Fruit fly (Drosophila melanogaster) whole organism, embryonic: ENCODE data around the gene CG43400.
A peak's percentile ranks its signal among the peaks of the same experiment; 100 is the strongest.

Experiments used
- CG10565 ChIP-seq: fragments of 200-800 bp; sonication (Bioruptor generic); optimal IDR thresholded peaks from 3 replicates; lab custom pipeline; 2016; ENCODE audit warnings: missing biosample characterization, mild to moderate bottlenecking, missing genetic modification characterization
- CG10654 ChIP-seq: fragments of 200-800 bp; sonication (Bioruptor generic); optimal IDR thresholded peaks from 2 replicates; lab custom pipeline; 2016; ENCODE audit warnings: missing biosample characterization, missing genetic modification characterization
- CG10979 ChIP-seq: fragments of 200-800 bp; sonication (Bioruptor generic); optimal IDR thresholded peaks from 2 replicates; lab custom pipeline; 2018; ENCODE audit warnings: missing biosample characterization, mild to moderate bottlenecking, missing genetic modification characterization, moderate library complexity
- CG11247 ChIP-seq: fragments of 200-800 bp; sonication (Bioruptor generic); IDR thresholded peaks from 2 replicates; pipeline ENCODE4 v1.3.6; 2022; ENCODE audit warnings: missing biosample characterization, missing genetic modification characterization
- CG13123 ChIP-seq: fragments of 200-800 bp; sonication (Bioruptor generic); optimal IDR thresholded peaks from 2 replicates; lab custom pipeline; 2016; ENCODE audit warnings: missing biosample characterization, missing genetic modification characterization
- CG13287 ChIP-seq: fragments of 200-800 bp; sonication (Bioruptor generic); IDR thresholded peaks from 2 replicates; pipeline ENCODE4 v1.3.6; 2022; ENCODE audit warnings: missing biosample characterization, missing genetic modification characterization; ENCODE audit not compliant: partially characterized antibody
- CG16815 ChIP-seq: fragments of 200-800 bp; sonication (Bioruptor generic); optimal IDR thresholded peaks from 3 replicates; lab custom pipeline; 2017; ENCODE audit warnings: missing biosample characterization, mild to moderate bottlenecking, missing genetic modification characterization
- CG17328 ChIP-seq: fragments of 200-800 bp; sonication (Bioruptor generic); IDR thresholded peaks from 2 replicates; pipeline ENCODE4 v1.3.6; 2022; ENCODE audit warnings: missing biosample characterization, missing genetic modification characterization
- CG2116 ChIP-seq: fragments of 200-800 bp; sonication (Bioruptor generic); optimal IDR thresholded peaks from 3 replicates; lab custom pipeline; 2018; ENCODE audit warnings: missing biosample characterization, mild to moderate bottlenecking, missing genetic modification characterization
- CG30403 ChIP-seq: fragments of 200-800 bp; sonication (Bioruptor generic); optimal IDR thresholded peaks from 3 replicates; lab custom pipeline; 2016; ENCODE audit warnings: missing biosample characterization, missing genetic modification characterization
- CG31224 ChIP-seq: fragments of 200-800 bp; sonication (Bioruptor generic); IDR thresholded peaks from 2 replicates; pipeline ENCODE4 v1.3.6; 2022; ENCODE audit warnings: missing biosample characterization, missing genetic modification characterization
- CG31441 ChIP-seq: fragments of 200-800 bp; sonication (Bioruptor generic); IDR thresholded peaks from 2 replicates; pipeline ENCODE4 v1.3.6; 2022; ENCODE audit warnings: missing biosample characterization, missing genetic modification characterization
- CG3281 ChIP-seq: fragments of 200-800 bp; sonication (Bioruptor generic); optimal IDR thresholded peaks from 3 replicates; lab custom pipeline; 2017; ENCODE audit warnings: missing biosample characterization, mild to moderate bottlenecking, missing genetic modification characterization
- CG34376 ChIP-seq: fragments of 200-800 bp; sonication (Bioruptor generic); optimal IDR thresholded peaks from 2 replicates; lab custom pipeline; 2018; ENCODE audit warnings: missing biosample characterization, mild to moderate bottlenecking, missing genetic modification characterization
- CG3995 ChIP-seq: fragments of 200-800 bp; sonication (Bioruptor generic); optimal IDR thresholded peaks from 3 replicates; lab custom pipeline; 2016; ENCODE audit warnings: missing biosample characterization, missing genetic modification characterization
- CG4328 ChIP-seq: fragments of 200-800 bp; sonication (Bioruptor generic); optimal IDR thresholded peaks from 3 replicates; lab custom pipeline; 2017; ENCODE audit warnings: missing biosample characterization, missing genetic modification reagents, missing genetic modification characterization
- CG4707 ChIP-seq: fragments of 200-800 bp; sonication (Bioruptor generic); optimal IDR thresholded peaks from 2 replicates; lab custom pipeline; 2018; ENCODE audit warnings: missing biosample characterization, mild to moderate bottlenecking, missing genetic modification characterization, moderate library complexity
- CG8290 ChIP-seq, 3 experiments: fragments of 200-800 bp; sonication (Bioruptor generic); optimal IDR thresholded peaks; 2 replicates each; lab custom pipeline; 2016 to 2019; ENCODE audit warnings: missing biosample characterization in 3 of 3, missing genetic modification characterization in 3 of 3, mild to moderate bottlenecking in 2 of 3, moderate library complexity in 1 of 3
- CoRest ChIP-seq: fragments of 200-800 bp; sonication (Bioruptor generic); optimal IDR thresholded peaks from 3 replicates; lab custom pipeline; 2018; ENCODE audit warnings: missing biosample characterization, mild to moderate bottlenecking, missing genetic modification characterization, moderate library complexity
- Dip3 ChIP-seq: fragments of 200-800 bp; sonication (Bioruptor generic); optimal IDR thresholded peaks from 3 replicates; lab custom pipeline; 2016; ENCODE audit warnings: missing biosample characterization, missing genetic modification characterization
- Drgx ChIP-seq: fragments of 200-800 bp; sonication (Bioruptor generic); IDR thresholded peaks from 2 replicates; pipeline ENCODE4 v1.3.6; 2022; ENCODE audit warnings: missing biosample characterization, missing genetic modification characterization
- ERR ChIP-seq: fragments of 200-800 bp; sonication (Bioruptor generic); optimal IDR thresholded peaks from 2 replicates; lab custom pipeline; 2016; ENCODE audit warnings: missing biosample characterization, missing genetic modification characterization
- Gug ChIP-seq: fragments of 200-800 bp; sonication (Bioruptor generic); IDR thresholded peaks from 4 replicates; pipeline ENCODE4 v1.3.6; 2022; ENCODE audit warnings: missing biosample characterization, missing genetic modification characterization
- Hr3 ChIP-seq: fragments of 200-800 bp; sonication (Bioruptor generic); optimal IDR thresholded peaks from 3 replicates; lab custom pipeline; 2016; ENCODE audit warnings: missing biosample characterization, missing genetic modification characterization
- NK7.1 ChIP-seq: fragments of 200-800 bp; sonication (Bioruptor generic); optimal IDR thresholded peaks from 3 replicates; lab custom pipeline; 2016; ENCODE audit warnings: missing biosample characterization, missing genetic modification characterization
- Oli ChIP-seq: fragments of 200-800 bp; sonication (Bioruptor generic); optimal IDR thresholded peaks from 2 replicates; lab custom pipeline; 2018; ENCODE audit warnings: missing biosample characterization, mild to moderate bottlenecking, missing genetic modification characterization, moderate library complexity
- Rx ChIP-seq: fragments of 200-800 bp; sonication (Bioruptor generic); IDR thresholded peaks from 2 replicates; pipeline ENCODE4 v1.3.6; 2022; ENCODE audit warnings: missing biosample characterization, missing genetic modification characterization
- Sin3A ChIP-seq: fragments of >200 bp; optimal IDR thresholded peaks from 2 replicates; lab custom pipeline; 2018
- Stat92E ChIP-seq, 3 experiments: fragments of >200 bp in 2 of 3; fragments of 200-800 bp in 1 of 3; sonication (Bioruptor generic) in 1 of 3; optimal IDR thresholded peaks; 2 replicates each; lab custom pipeline; 2017 to 2019; ENCODE audit warnings: missing biosample characterization in 3 of 3, missing genetic modification characterization in 3 of 3, mild to moderate bottlenecking in 1 of 3, moderate library complexity in 1 of 3
- ab ChIP-seq: fragments of 200-800 bp; sonication (Bioruptor generic); optimal IDR thresholded peaks from 2 replicates; lab custom pipeline; 2016; ENCODE audit warnings: missing biosample characterization, missing genetic modification characterization
- chn ChIP-seq: fragments of 200-800 bp; sonication (Bioruptor generic); optimal IDR thresholded peaks from 2 replicates; lab custom pipeline; 2016; ENCODE audit warnings: missing biosample characterization, missing genetic modification characterization
- da ChIP-seq: fragments of 200-800 bp; sonication (Bioruptor generic); optimal IDR thresholded peaks from 2 replicates; lab custom pipeline; 2016; ENCODE audit warnings: missing biosample characterization, missing genetic modification characterization
- dmrt11E ChIP-seq: fragments of 200-800 bp; sonication (Bioruptor generic); optimal IDR thresholded peaks from 3 replicates; lab custom pipeline; 2018; ENCODE audit warnings: missing biosample characterization, mild to moderate bottlenecking, missing genetic modification characterization, moderate library complexity
- dpn ChIP-seq, 2 experiments: fragments of 200-800 bp; sonication (Bioruptor generic); optimal IDR thresholded peaks; 3 replicates each; lab custom pipeline; 2016; ENCODE audit warnings: missing biosample characterization in 2 of 2, missing genetic modification characterization in 2 of 2
- emc ChIP-seq: fragments of 200-800 bp; sonication (Bioruptor generic); optimal IDR thresholded peaks from 2 replicates; lab custom pipeline; 2016; ENCODE audit warnings: missing biosample characterization, missing genetic modification characterization
- fd3F ChIP-seq: fragments of 200-800 bp; sonication (Bioruptor generic); optimal IDR thresholded peaks from 2 replicates; lab custom pipeline; 2018; ENCODE audit warnings: missing biosample characterization, mild to moderate bottlenecking, missing genetic modification characterization, moderate library complexity
- gsb-n ChIP-seq: fragments of 200-800 bp; sonication (Bioruptor generic); optimal IDR thresholded peaks from 3 replicates; lab custom pipeline; 2018; ENCODE audit warnings: missing biosample characterization, mild to moderate bottlenecking, missing genetic modification characterization
- insv ChIP-seq, 2 experiments: fragments of 200-800 bp; sonication (Bioruptor generic); optimal IDR thresholded peaks; 3 replicates each; lab custom pipeline; 2016 to 2018; ENCODE audit warnings: missing biosample characterization in 2 of 2, missing genetic modification characterization in 2 of 2
- nau ChIP-seq: fragments of 200-800 bp; sonication (Bioruptor generic); optimal IDR thresholded peaks from 3 replicates; lab custom pipeline; 2017; ENCODE audit warnings: missing biosample characterization, mild to moderate bottlenecking, missing genetic modification characterization, missing genetic modification reagents
- nerfin-2 ChIP-seq: fragments of 200-800 bp; sonication (Bioruptor generic); IDR thresholded peaks from 2 replicates; pipeline ENCODE4 v1.3.6; 2022; ENCODE audit warnings: missing biosample characterization, missing genetic modification characterization; ENCODE audit not compliant: partially characterized antibody
- prd ChIP-seq, 3 experiments: fragments of >200 bp in 2 of 3; fragments of 200-800 bp in 1 of 3; sonication (Bioruptor generic) in 1 of 3; optimal IDR thresholded peaks in 2 of 3; IDR thresholded peaks in 1 of 3; 2 replicates in 2 of 3; 3 replicates in 1 of 3; pipeline versions ENCODE4 v1.3.6 to Lab custom; 2017 to 2022; ENCODE audit warnings: missing biosample characterization in 1 of 3, missing genetic modification characterization in 1 of 3
- row ChIP-seq: fragments of 200-800 bp; sonication (Bioruptor generic); IDR thresholded peaks from 3 replicates; pipeline ENCODE4 v1.3.6; 2022; ENCODE audit warnings: missing biosample characterization, missing genetic modification characterization
- sens-2 ChIP-seq: fragments of 200-800 bp; sonication (Bioruptor generic); IDR thresholded peaks from 2 replicates; pipeline ENCODE4 v1.3.6; 2022; ENCODE audit warnings: missing biosample characterization, missing genetic modification characterization
- so ChIP-seq: fragments of 200-800 bp; sonication (Bioruptor generic); IDR thresholded peaks from 3 replicates; pipeline ENCODE4 v1.3.6; 2022; ENCODE audit warnings: missing biosample characterization, missing genetic modification characterization
- tin ChIP-seq: fragments of 200-800 bp; sonication (Bioruptor generic); optimal IDR thresholded peaks from 3 replicates; lab custom pipeline; 2016; ENCODE audit warnings: missing biosample characterization, missing genetic modification characterization
- tio ChIP-seq: fragments of 200-800 bp; sonication (Bioruptor generic); optimal IDR thresholded peaks from 2 replicates; lab custom pipeline; 2017; ENCODE audit warnings: missing biosample characterization, missing genetic modification characterization, inconsistent platforms
- ttk ChIP-seq: fragments of 200-800 bp; sonication (Bioruptor generic); IDR thresholded peaks from 2 replicates; pipeline ENCODE4 v2.1.2; 2022; ENCODE audit warnings: missing biosample characterization, missing genetic modification characterization
- twi ChIP-seq: fragments of 200-800 bp; optimal IDR thresholded peaks from 2 replicates; lab custom pipeline; 2019; ENCODE audit warnings: missing biosample characterization, mild to moderate bottlenecking, missing genetic modification characterization, moderate library complexity
- zfh1 ChIP-seq: fragments of 200-800 bp; sonication (Bioruptor generic); IDR thresholded peaks from 3 replicates; pipeline ENCODE4 v1.3.6; 2022; ENCODE audit warnings: missing biosample characterization, missing genetic modification characterization

Gene CG43400

dm6 chr2L:8490439-8490838 lies at the start of gene CG43400:
Gene CG43400, plus strand, starts transcription at chr2L:8490739.
- no peak for TF ChIP-seq CG13123 (GFP tag; lab: Kevin White, UChicago)
- TF ChIP-seq CG17328 (GFP tag; lab: Robert Waterston, UW), result no peak
- TF ChIP-seq CG11247, result no peak
- TF ChIP-seq CG8290 (GFP tag; optimal IDR thresholded peaks at IDR 0.05; lab: Kevin White, UChicago), result no peak
- TF ChIP-seq CG8290 (tag; optimal IDR thresholded peaks at IDR 0.05; lab: Kevin White, UChicago), result no peak
- TF ChIP-seq CG3995, result no peak
- TF ChIP-seq emc (GFP tag; lab: Kevin White, UChicago), result no peak
- TF ChIP-seq so (GFP tag; lab: Robert Waterston, UW), result no peak
- TF ChIP-seq Stat92E (GFP tag; optimal IDR thresholded peaks at IDR 0.05; lab: Kevin White, UChicago), result no peak
- no peak for TF ChIP-seq Gug
- no peak for TF ChIP-seq Oli
- no peak for TF ChIP-seq nerfin-2
- TF ChIP-seq, all 482 proteins: peak for 0

- TF ChIP-seq CG10565 (no peak), Rx (no peak)
Measured at dm6 chr2L:8442147-8442546, 48.4 kb upstream of the CG43400 start, which contains the start of gene CG31897. Gene CG31897, plus strand, starts transcription at chr2L:8442447.

- TF ChIP-seq nau (GFP tag; lab: Kevin White, UChicago), result no peak
- no peak for TF ChIP-seq sens-2
- no peak for TF ChIP-seq CG30403 (GFP tag; lab: Kevin White, UChicago)
- no peak for TF ChIP-seq zfh1 (GFP tag; lab: Robert Waterston, UW)
- TF ChIP-seq CoRest, result no peak
- TF ChIP-seq Dip3 (GFP tag; lab: Kevin White, UChicago), result no peak
- TF ChIP-seq ttk, result no peak
- TF ChIP-seq CG3281 (GFP tag; lab: Kevin White, UChicago), result no peak
- no peak for TF ChIP-seq CG10979 (tag; lab: Kevin White, UChicago)
- no peak for TF ChIP-seq ab (GFP tag; lab: Kevin White, UChicago)
- no peak for TF ChIP-seq dmrt11E (tag; lab: Kevin White, UChicago)
- no peak for TF ChIP-seq CG4707 (GFP tag; lab: Kevin White, UChicago)
- TF ChIP-seq CG34376 (GFP tag; lab: Kevin White, UChicago), result no peak
- TF ChIP-seq da (GFP tag; lab: Kevin White, UChicago), result no peak
- peak; percentile 57 for TF ChIP-seq CG2116 (GFP tag; lab: Kevin White, UChicago)
- no peak for TF ChIP-seq prd (optimal IDR thresholded peaks at IDR 0.05; lab: Kevin White, UChicago)
- no peak for TF ChIP-seq prd (GFP tag; IDR thresholded peaks at IDR 0.05; lab: Robert Waterston, UW)
- no peak for TF ChIP-seq Hr3 (GFP tag; lab: Kevin White, UChicago)
- TF ChIP-seq twi (tag; lab: Kevin White, UChicago), result no peak
- no peak for TF ChIP-seq tio (GFP tag; lab: Kevin White, UChicago)
- no peak for TF ChIP-seq fd3F (GFP tag; lab: Kevin White, UChicago)
- no peak for TF ChIP-seq dpn (GFP tag; optimal IDR thresholded peaks at IDR 0.05; lab: Kevin White, UChicago)
- no peak for TF ChIP-seq chn (GFP tag; lab: Kevin White, UChicago)
- peak; percentile 48; the same call in 1 of the 2 replicates for TF ChIP-seq CG13287 (GFP tag; lab: Robert Waterston, UW)
- no peak for TF ChIP-seq ERR (GFP tag; lab: Kevin White, UChicago)
- TF ChIP-seq Sin3A (lab: Kevin White, UChicago), result no peak
- no peak for TF ChIP-seq CG31441 (GFP tag; lab: Robert Waterston, UW)
- no peak; the same call in 2 of the 3 replicates for TF ChIP-seq row (GFP tag; lab: Robert Waterston, UW)
- no peak for TF ChIP-seq tin (GFP tag; lab: Kevin White, UChicago)
- TF ChIP-seq insv (GFP tag; optimal IDR thresholded peaks at IDR 0.05; lab: Kevin White, UChicago), result no peak
- no peak for TF ChIP-seq CG10654 (GFP tag; lab: Kevin White, UChicago)
- no peak for TF ChIP-seq CG16815 (GFP tag; lab: Kevin White, UChicago)
- TF ChIP-seq Drgx (GFP tag; lab: Robert Waterston, UW), result no peak
- no peak for TF ChIP-seq CG31224
- TF ChIP-seq gsb-n (tag; lab: Kevin White, UChicago), result no peak
- no peak for TF ChIP-seq CG4328 (GFP tag; lab: Kevin White, UChicago)
- TF ChIP-seq NK7.1 (GFP tag; lab: Kevin White, UChicago), result no peak
Measured at dm6 chr2L:8449358-8449757, 41.2 kb upstream of the CG43400 start, which contains the start of gene Aasdh. Gene Aasdh, minus strand, starts transcription at chr2L:8449576.
